Worm (Caenorhabditis elegans) whole organism, late embryonic: ENCODE results near the gene nhr-51.
"Not testable (repeated sequence)": the region's sequence is repeated elsewhere in the genome, so short reads cannot be mapped to it uniquely, and the experiment has no call there.

Experiments
- F13H6.1 ChIP-seq: sonication (generic microtip); optimal IDR thresholded peaks from 2 replicates; lab custom pipeline; 2016; ENCODE audit warnings: missing genetic modification characterization, missing compliant biosample characterization
- Y22D7AL.16 ChIP-seq: sonication (generic microtip); optimal IDR thresholded peaks from 2 replicates; lab custom pipeline; 2016; ENCODE audit warnings: missing genetic modification characterization, missing compliant biosample characterization
- ahr-1 ChIP-seq: sonication (generic microtip); optimal IDR thresholded peaks from 2 replicates; lab custom pipeline; 2016; ENCODE audit warnings: missing genetic modification characterization, missing compliant biosample characterization
- ceh-18 ChIP-seq: sonication (generic microtip); optimal IDR thresholded peaks from 2 replicates; lab custom pipeline; 2016; ENCODE audit warnings: missing genetic modification characterization, missing compliant biosample characterization
- ceh-2 ChIP-seq: sonication (generic microtip); optimal IDR thresholded peaks from 2 replicates; lab custom pipeline; 2016; ENCODE audit warnings: missing genotype, missing genetic modification characterization, missing compliant biosample characterization
- ceh-22 ChIP-seq: sonication (generic microtip); optimal IDR thresholded peaks from 2 replicates; lab custom pipeline; 2017; ENCODE audit warnings: missing biosample characterization, missing genetic modification characterization
- ceh-24 ChIP-seq: sonication (generic microtip); optimal IDR thresholded peaks from 2 replicates; lab custom pipeline; 2016; ENCODE audit warnings: mild to moderate bottlenecking, missing genetic modification characterization, missing compliant biosample characterization
- ceh-31 ChIP-seq: sonication (generic microtip); optimal IDR thresholded peaks from 2 replicates; lab custom pipeline; 2016; ENCODE audit warnings: missing genetic modification characterization, missing compliant biosample characterization
- ceh-45 ChIP-seq: fragments of 200-800 bp; sonication (Bioruptor generic); IDR thresholded peaks from 2 replicates; pipeline ENCODE4 v1.3.6; 2022; ENCODE audit warnings: missing genetic modification reagents, missing genetic modification characterization, missing compliant biosample characterization
- che-1 ChIP-seq: sonication (generic microtip); optimal IDR thresholded peaks from 2 replicates; lab custom pipeline; 2016; ENCODE audit warnings: mild to moderate bottlenecking, missing genetic modification characterization, missing compliant biosample characterization
- dmd-4 ChIP-seq: sonication (generic microtip); optimal IDR thresholded peaks from 2 replicates; lab custom pipeline; 2016; ENCODE audit warnings: borderline replicate concordance, missing genetic modification characterization, missing compliant biosample characterization
- dve-1 ChIP-seq: sonication (generic microtip); optimal IDR thresholded peaks from 2 replicates; lab custom pipeline; 2017; ENCODE audit warnings: antibody characterized with exemption, mild to moderate bottlenecking, missing genetic modification characterization, missing compliant biosample characterization
- elt-2 ChIP-seq: sonication (generic microtip); optimal IDR thresholded peaks from 2 replicates; lab custom pipeline; 2016; ENCODE audit warnings: missing genetic modification reagents, missing genetic modification characterization, missing compliant biosample characterization
- ets-4 ChIP-seq: sonication (generic microtip); optimal IDR thresholded peaks from 2 replicates; lab custom pipeline; 2016; ENCODE audit warnings: missing genetic modification characterization, missing compliant biosample characterization
- eyg-1 ChIP-seq: sonication (generic microtip); optimal IDR thresholded peaks from 2 replicates; lab custom pipeline; 2016; ENCODE audit warnings: missing genotype, missing genetic modification characterization, missing compliant biosample characterization
- fax-1 ChIP-seq: sonication (generic microtip); optimal IDR thresholded peaks from 2 replicates; lab custom pipeline; 2016; ENCODE audit warnings: missing genotype, missing genetic modification characterization, missing compliant biosample characterization
- fkh-6 ChIP-seq: sonication (generic microtip); optimal IDR thresholded peaks from 2 replicates; lab custom pipeline; 2016; ENCODE audit warnings: missing genetic modification characterization, missing compliant biosample characterization
- hlh-15 ChIP-seq: sonication (generic microtip); optimal IDR thresholded peaks from 2 replicates; lab custom pipeline; 2016; ENCODE audit warnings: missing genetic modification characterization, missing compliant biosample characterization
- hlh-30 ChIP-seq: sonication (generic microtip); optimal IDR thresholded peaks from 2 replicates; lab custom pipeline; 2017; ENCODE audit warnings: antibody characterized with exemption, missing genetic modification characterization, missing compliant biosample characterization; ENCODE audit not compliant: insufficient read depth
- hlh-6 ChIP-seq: sonication (generic microtip); optimal IDR thresholded peaks from 2 replicates; lab custom pipeline; 2016; ENCODE audit warnings: missing genotype, missing genetic modification characterization, missing compliant biosample characterization
- hlh-8 ChIP-seq: sonication (generic microtip); optimal IDR thresholded peaks from 2 replicates; lab custom pipeline; 2016; ENCODE audit warnings: missing genotype, missing genetic modification characterization, missing compliant biosample characterization
- lim-6 ChIP-seq: sonication (generic microtip); optimal IDR thresholded peaks from 2 replicates; lab custom pipeline; 2016; ENCODE audit warnings: missing genetic modification characterization, missing compliant biosample characterization
- lin-11 ChIP-seq: fragments of 200-800 bp; sonication (Bioruptor generic); optimal IDR thresholded peaks from 2 replicates; lab custom pipeline; 2018; ENCODE audit warnings: mild to moderate bottlenecking, missing genetic modification characterization, missing compliant biosample characterization
- nfya-1 ChIP-seq: sonication (generic microtip); optimal IDR thresholded peaks from 2 replicates; lab custom pipeline; 2017; ENCODE audit warnings: missing genetic modification characterization, mild to moderate bottlenecking, missing compliant biosample characterization, antibody characterized with exemption, moderate library complexity
- nhr-232 ChIP-seq: sonication (generic microtip); optimal IDR thresholded peaks from 2 replicates; lab custom pipeline; 2016; ENCODE audit warnings: missing genetic modification characterization, missing compliant biosample characterization
- pag-3 ChIP-seq: sonication (generic microtip); optimal IDR thresholded peaks from 2 replicates; lab custom pipeline; 2016; ENCODE audit warnings: missing compliant biosample characterization, missing genetic modification characterization, borderline replicate concordance
- pax-1 ChIP-seq: fragments of 150-350 bp; optimal IDR thresholded peaks from 2 replicates; lab custom pipeline; 2014; ENCODE audit warnings: missing biosample characterization, missing genetic modification characterization
- pha-4 ChIP-seq: fragments of 150-350 bp; optimal IDR thresholded peaks from 2 replicates; lab custom pipeline; 2018; ENCODE audit warnings: missing biosample characterization, missing genetic modification reagents, missing genetic modification characterization
- pqm-1 ChIP-seq: sonication (generic microtip); optimal IDR thresholded peaks from 2 replicates; lab custom pipeline; 2016; ENCODE audit warnings: missing genetic modification characterization, missing compliant biosample characterization
- pros-1 ChIP-seq: fragments of 150-350 bp; optimal IDR thresholded peaks from 2 replicates; lab custom pipeline; 2014; ENCODE audit warnings: missing biosample characterization, missing genetic modification reagents, missing genetic modification characterization
- rnt-1 ChIP-seq: sonication (generic microtip); optimal IDR thresholded peaks from 2 replicates; lab custom pipeline; 2016; ENCODE audit warnings: missing genetic modification characterization, missing compliant biosample characterization
- sox-2 ChIP-seq: fragments of 200-800 bp; sonication (Bioruptor generic); IDR thresholded peaks from 2 replicates; pipeline ENCODE4 v1.3.6; 2022; ENCODE audit warnings: missing genetic modification reagents, missing genetic modification characterization, missing compliant biosample characterization
- sox-4 ChIP-seq: sonication (generic microtip); optimal IDR thresholded peaks from 2 replicates; lab custom pipeline; 2017; ENCODE audit warnings: mild to moderate bottlenecking, missing genetic modification characterization, inconsistent platforms, missing compliant biosample characterization
- ttx-3 ChIP-seq: sonication (generic microtip); optimal IDR thresholded peaks from 2 replicates; lab custom pipeline; 2016; ENCODE audit warnings: missing genetic modification reagents, missing genetic modification characterization, missing compliant biosample characterization
- unc-3 ChIP-seq, 2 experiments: fragments of 200-800 bp in 1 of 2; sonication (Bioruptor generic) in 1 of 2; sonication (generic microtip) in 1 of 2; conservative IDR thresholded peaks in 1 of 2; optimal IDR thresholded peaks in 1 of 2; 2 replicates each; pipeline versions ENCODE4 v1.3.6 to Lab custom; 2016 to 2022; ENCODE audit warnings: missing compliant biosample characterization in 2 of 2, missing genetic modification characterization in 2 of 2, missing genetic modification reagents in 1 of 2
- unc-42 ChIP-seq: sonication (generic microtip); optimal IDR thresholded peaks from 2 replicates; lab custom pipeline; 2016; ENCODE audit warnings: missing genotype, missing genetic modification characterization, missing compliant biosample characterization
- unc-55 ChIP-seq: sonication (generic microtip); optimal IDR thresholded peaks from 2 replicates; lab custom pipeline; 2017; ENCODE audit warnings: missing biosample characterization, missing genetic modification reagents, missing genetic modification characterization
- zip-5 ChIP-seq: sonication (generic microtip); optimal IDR thresholded peaks from 2 replicates; lab custom pipeline; 2016; ENCODE audit warnings: missing genetic modification characterization, missing compliant biosample characterization
- ztf-16 ChIP-seq: sonication (generic microtip); optimal IDR thresholded peaks from 2 replicates; lab custom pipeline; 2017; ENCODE audit warnings: missing genetic modification characterization, missing compliant biosample characterization

nhr-51 gene

DNA sequence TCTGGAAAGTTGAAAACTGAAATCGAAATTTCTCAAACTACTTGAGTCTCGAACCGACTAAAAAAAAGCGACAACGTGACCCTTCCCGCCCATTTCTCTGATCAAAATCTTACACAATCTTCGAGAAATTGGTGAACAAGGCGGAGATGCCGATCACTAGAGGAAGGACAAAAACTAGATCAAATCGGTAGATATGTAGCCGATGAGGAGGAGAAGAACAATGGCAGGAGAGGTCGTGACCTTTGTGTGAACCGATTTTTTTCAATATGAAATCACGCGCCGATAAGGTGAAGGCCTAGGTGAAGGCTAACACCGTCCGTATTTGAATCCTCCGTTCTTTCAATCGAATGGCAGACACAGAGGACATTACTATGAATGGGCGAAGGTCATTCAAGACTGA, 12.8 kb upstream of the nhr-51 start:
- no peak for TF ChIP-seq nhr-232 (tag; lab: Kevin White, UChicago)
- TF ChIP-seq rnt-1 (tag; lab: Kevin White, UChicago): peak; percentile 22

DNA sequence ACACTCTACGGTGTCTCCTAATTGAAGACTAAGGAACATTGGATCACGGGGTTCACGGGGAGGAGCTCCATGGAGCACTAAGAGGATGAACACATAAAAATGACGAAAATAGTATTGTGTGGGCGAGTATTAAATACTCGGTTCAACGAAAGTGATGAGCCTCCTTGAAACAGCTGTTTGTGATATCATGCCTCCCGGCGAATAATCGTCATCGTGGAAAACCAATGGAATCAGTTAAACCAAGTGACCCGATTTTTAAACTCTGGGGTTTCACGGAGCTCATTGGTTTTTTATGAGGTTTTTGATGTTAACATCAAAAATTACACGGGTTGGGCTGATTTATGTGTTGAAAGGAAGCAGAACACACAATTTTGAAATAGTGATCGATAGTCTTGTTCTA, 12.2 kb upstream of the nhr-51 start:
- TF ChIP-seq sox-4 (tag; lab: Kevin White, UChicago) (no peak), sox-2 (GFP tag; lab: Robert Waterston, UW) (no peak), pag-3 (tag; lab: Kevin White, UChicago) (no peak), ztf-16 (tag; lab: Kevin White, UChicago) (no peak), fkh-6 (no peak), ahr-1 (tag; lab: Kevin White, UChicago) (no peak), hlh-6 (tag; lab: Kevin White, UChicago) (no peak), pros-1 (tag; lab: Kevin White, UChicago) (no peak), eyg-1 (tag; lab: Kevin White, UChicago) (no peak), nhr-232 (tag; lab: Kevin White, UChicago) (no peak), che-1 (tag; lab: Kevin White, UChicago) (no peak), ets-4 (tag; lab: Kevin White, UChicago) (no peak), ceh-24 (tag; lab: Kevin White, UChicago) (no peak)

DNA sequence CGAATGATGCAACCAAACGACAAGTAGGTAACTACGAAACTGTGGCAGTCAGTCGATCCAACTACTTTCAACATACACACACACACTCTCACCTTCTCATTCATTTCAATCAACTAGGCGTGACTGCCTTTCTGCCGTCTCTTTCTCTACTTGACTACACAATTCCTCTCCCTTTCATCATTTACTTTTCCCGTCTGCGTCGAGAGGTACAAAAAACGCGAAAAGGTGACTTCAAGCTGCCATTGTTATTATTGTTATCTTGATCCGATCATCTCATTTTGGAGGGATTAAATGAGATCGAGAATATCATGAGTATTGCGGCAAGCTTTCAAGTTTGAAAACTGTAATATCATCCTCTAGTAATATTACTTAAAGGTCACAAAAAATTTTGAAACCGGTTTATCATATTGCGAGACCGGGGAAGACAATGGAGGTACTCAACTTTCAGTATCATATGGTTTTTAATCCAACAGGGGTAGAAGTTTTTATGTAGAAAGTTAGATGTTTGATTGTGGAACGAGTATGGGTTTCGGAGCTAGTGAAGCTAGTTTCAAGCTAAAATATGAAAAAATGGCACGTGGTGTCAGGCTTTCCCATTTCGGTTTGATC, 9.7 kb upstream of the nhr-51 start:
- TF ChIP-seq pax-1 (peak; percentile 62), rnt-1 (tag; lab: Kevin White, UChicago) (peak; percentile 17), dve-1 (tag; lab: Kevin White, UChicago) (peak; percentile 57), unc-42 (tag; lab: Kevin White, UChicago) (no peak), ceh-31 (tag; lab: Kevin White, UChicago) (peak; percentile 22), unc-55 (peak; percentile 60), dmd-4 (tag; lab: Kevin White, UChicago) (no peak), ceh-18 (tag; lab: Kevin White, UChicago) (peak; percentile 20)

DNA sequence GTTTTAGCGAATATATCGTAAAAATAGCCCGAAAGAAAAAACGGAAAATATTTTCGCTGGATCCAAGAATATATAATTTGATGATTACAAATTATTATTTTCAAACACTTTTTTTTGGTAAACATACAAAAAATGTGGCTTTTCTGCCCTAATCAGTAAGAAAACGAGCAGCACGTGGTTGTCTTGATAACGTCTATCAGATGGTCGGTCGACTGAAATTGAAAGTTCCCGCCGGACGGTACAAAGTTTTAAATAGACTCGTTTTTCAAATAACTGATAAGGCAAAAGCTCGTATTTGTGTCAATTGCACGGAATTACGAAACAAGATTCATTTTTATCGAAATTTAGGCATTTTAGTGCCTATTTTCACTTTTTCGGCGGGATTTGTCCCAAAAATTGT, 7.1 kb upstream of the nhr-51 start:
- TF ChIP-seq pqm-1: peak; percentile 5
- TF ChIP-seq ahr-1 (tag; lab: Kevin White, UChicago): no peak
- no peak for TF ChIP-seq hlh-6 (tag; lab: Kevin White, UChicago)
- no peak for TF ChIP-seq unc-3 (GFP tag; conservative IDR thresholded peaks at IDR 0.05; lab: Robert Waterston, UW)
- no peak for TF ChIP-seq unc-3 (tag; optimal IDR thresholded peaks at IDR 0.05; lab: Kevin White, UChicago)
- TF ChIP-seq fax-1 (tag; lab: Kevin White, UChicago): no peak
- no peak for TF ChIP-seq zip-5 (tag; lab: Kevin White, UChicago)
- TF ChIP-seq F13H6.1: no peak
- TF ChIP-seq hlh-30 (tag; lab: Kevin White, UChicago): no peak
- TF ChIP-seq hlh-8: no peak
- peak; percentile 75 for TF ChIP-seq elt-2
- no peak for TF ChIP-seq nfya-1 (tag; lab: Kevin White, UChicago)
- no peak for TF ChIP-seq dve-1 (tag; lab: Kevin White, UChicago)

DNA sequence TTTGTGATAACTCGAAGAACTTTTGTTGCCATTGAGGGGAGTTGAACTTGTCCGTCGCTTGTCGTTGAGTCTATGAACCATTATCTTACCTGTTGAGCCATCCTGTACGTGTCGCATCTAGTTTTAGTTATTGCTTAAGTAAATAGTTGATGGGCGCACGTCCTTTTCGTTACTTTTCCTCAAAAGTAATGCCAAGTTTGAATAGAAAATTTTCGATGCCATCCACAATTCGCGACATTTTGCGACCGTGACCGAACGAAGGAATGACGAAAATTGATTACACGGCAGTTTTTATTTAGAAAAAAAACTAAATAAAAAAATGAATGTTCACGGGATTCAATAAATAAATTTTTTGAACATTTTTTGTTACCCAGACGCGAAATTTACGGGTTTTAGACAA, 5.6 kb upstream of the nhr-51 start, which contains the start of gene F53E4.1:
Gene F53E4.1 (minus strand): TSS at position 101 of the 400 bp plus-strand sequence.
- not testable (repeated sequence) for TF ChIP-seq ztf-16 (tag; lab: Kevin White, UChicago); dmd-4 (tag; lab: Kevin White, UChicago); pax-1

ce11 chrV:15668870-15669269, 4.9 kb upstream of the nhr-51 start, which contains the start of gene K06B4.4:
TSS of gene K06B4.4 (plus strand) at chrV:15669170.
- no peak for TF ChIP-seq ttx-3 (tag; lab: Kevin White, UChicago)
- no peak for TF ChIP-seq nhr-232 (tag; lab: Kevin White, UChicago)
- no peak for TF ChIP-seq pag-3 (tag; lab: Kevin White, UChicago)
- TF ChIP-seq hlh-15 (tag; lab: Kevin White, UChicago): no peak
- TF ChIP-seq ceh-45 (GFP tag; lab: Robert Waterston, UW): no peak
- TF ChIP-seq ceh-22 (tag; lab: Kevin White, UChicago): no peak
- TF ChIP-seq pha-4: no peak
- no peak for TF ChIP-seq Y22D7AL.16 (tag; lab: Kevin White, UChicago)
- no peak for TF ChIP-seq ceh-2 (tag; lab: Kevin White, UChicago)
- no peak for TF ChIP-seq lin-11 (tag; lab: Kevin White, UChicago)
- TF ChIP-seq lim-6 (tag; lab: Kevin White, UChicago): no peak
- TF ChIP-seq sox-4 (tag; lab: Kevin White, UChicago): no peak
